Worm (Caenorhabditis elegans): ENCODE measurements around the gene skr-20.

- TF ChIP-seq mep-1 (tag; optimal IDR thresholded peaks at IDR 0.05): no peak
- no peak for TF ChIP-seq F10B5.3 (tag; optimal IDR thresholded peaks at IDR 0.05)
- TF ChIP-seq ceh-82 (tag; optimal IDR thresholded peaks at IDR 0.05): no peak
Measured at ce11 chrX:13209026-13209425, 14.3 kb downstream of the skr-20 start.

All from whole organism, L4 larva.